Fruit fly (Drosophila melanogaster) whole organism: ENCODE measurements around the gene Ms.

ENCODE experiments used
- EcR ChIP-seq, 2 experiments: fragments of >200 bp; optimal IDR thresholded peaks; 2 replicates each; lab custom pipeline; 2017; ENCODE audit warnings: missing biosample characterization in 2 of 2, missing genetic modification characterization in 2 of 2, missing genetic modification reagents in 2 of 2
- pan ChIP-seq: fragments of >200 bp; optimal IDR thresholded peaks from 2 replicates; lab custom pipeline; 2017
- psq ChIP-seq: fragments of >200 bp; optimal IDR thresholded peaks from 2 replicates; lab custom pipeline; 2017

DNA sequence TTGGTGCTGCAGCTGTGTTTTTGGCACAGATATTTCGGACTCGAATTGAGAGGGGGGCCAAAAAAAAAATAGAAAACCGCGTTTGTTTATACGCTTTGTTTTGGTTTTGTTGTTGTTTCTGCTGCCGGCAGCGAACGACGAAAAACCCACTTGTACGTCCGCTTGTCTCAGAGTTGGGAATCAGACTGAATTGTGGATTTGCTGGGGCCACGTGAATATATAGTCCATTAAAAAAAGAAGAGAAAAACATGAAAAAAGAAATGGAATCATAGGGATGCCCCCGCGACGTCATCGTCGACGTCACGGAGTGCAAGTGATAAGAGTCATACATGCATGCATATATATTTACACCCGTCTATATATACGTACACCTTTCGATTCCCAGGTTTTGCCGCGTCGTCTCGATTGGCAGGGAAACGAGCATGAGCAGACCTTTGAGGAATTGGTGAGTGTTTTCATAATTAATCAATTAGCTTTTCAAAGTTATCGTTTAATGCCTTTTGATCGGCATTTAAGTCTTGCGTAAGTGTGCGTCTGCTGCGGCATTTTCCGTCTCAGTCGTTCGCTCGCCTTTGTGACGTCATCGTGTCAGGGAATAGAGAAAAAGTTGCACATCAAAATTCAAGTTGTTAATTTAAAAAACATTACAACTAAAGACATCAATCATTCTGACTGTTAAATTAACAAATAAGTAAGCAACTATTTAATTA, 21.6 kb upstream of the Ms start:
- TF ChIP-seq psq (lab: Kevin White, UChicago) (no peak), pan (lab: Kevin White, UChicago) (no peak), EcR (GFP tag; optimal IDR thresholded peaks at IDR 0.05; lab: Kevin White, UChicago) (no peak)
